Worm (Caenorhabditis elegans) whole organism, L1 larva: ENCODE results near the gene lact-8.

ENCODE experiments used
- C34B4.2 ChIP-seq: sonication (generic microtip); optimal IDR thresholded peaks from 2 replicates; lab custom pipeline; 2017; ENCODE audit warnings: mild to moderate bottlenecking, missing genetic modification characterization, missing compliant biosample characterization
- aha-1 ChIP-seq: fragments of 150-350 bp; optimal IDR thresholded peaks from 2 replicates; lab custom pipeline; 2014; ENCODE audit warnings: missing biosample characterization, missing genetic modification characterization
- ces-1 ChIP-seq: fragments of 150-350 bp; optimal IDR thresholded peaks from 2 replicates; lab custom pipeline; 2014; ENCODE audit warnings: missing biosample characterization, missing genetic modification reagents, missing genetic modification characterization
- elt-3 ChIP-seq, 6 experiments: fragments of 150-350 bp in 1 of 6; sonication (generic microtip); optimal IDR thresholded peaks; 2 replicates each; lab custom pipeline; 2017 to 2018; ENCODE audit warnings: missing biosample characterization in 6 of 6, missing genetic modification characterization in 6 of 6, inconsistent platforms in 1 of 6
- irx-1 ChIP-seq: sonication (generic microtip); optimal IDR thresholded peaks from 2 replicates; lab custom pipeline; 2016; ENCODE audit warnings: missing genetic modification characterization, missing compliant biosample characterization
- lin-35 ChIP-seq, 2 experiments: fragments of 150-350 bp; optimal IDR thresholded peaks; 2 replicates each; lab custom pipeline; 2014; ENCODE audit warnings: missing biosample characterization in 2 of 2, missing genetic modification characterization in 2 of 2, missing genetic modification reagents in 2 of 2
- mdl-1 ChIP-seq, 2 experiments: fragments of 150-350 bp; optimal IDR thresholded peaks; 2 replicates each; lab custom pipeline; 2014 to 2017; ENCODE audit warnings: missing biosample characterization in 2 of 2, missing genetic modification characterization in 2 of 2, inconsistent platforms in 1 of 2
- nhr-19 ChIP-seq: fragments of 200-800 bp; sonication (Bioruptor generic); conservative IDR thresholded peaks from 2 replicates; pipeline ENCODE4 v1.3.6; 2022; ENCODE audit warnings: missing genetic modification characterization, missing compliant biosample characterization
- nhr-20 ChIP-seq: sonication (generic microtip); optimal IDR thresholded peaks from 2 replicates; lab custom pipeline; 2016; ENCODE audit warnings: mild to moderate bottlenecking, missing genetic modification characterization, missing compliant biosample characterization
- nhr-84 ChIP-seq: sonication (generic microtip); optimal IDR thresholded peaks from 2 replicates; lab custom pipeline; 2017; ENCODE audit warnings: missing biosample characterization, missing genetic modification characterization
- nhr-90 ChIP-seq: sonication (generic microtip); optimal IDR thresholded peaks from 2 replicates; lab custom pipeline; 2016; ENCODE audit warnings: mild to moderate bottlenecking, missing genetic modification characterization, missing compliant biosample characterization; ENCODE audit not compliant: poor library complexity
- pag-3 ChIP-seq: sonication (generic microtip); optimal IDR thresholded peaks from 2 replicates; lab custom pipeline; 2017; ENCODE audit warnings: missing genetic modification characterization, mild to moderate bottlenecking, missing compliant biosample characterization, antibody characterized with exemption, borderline replicate concordance; ENCODE audit not compliant: insufficient read depth
- pqm-1 ChIP-seq: sonication (generic microtip); optimal IDR thresholded peaks from 3 replicates; lab custom pipeline; 2017; ENCODE audit warnings: missing biosample characterization, missing genetic modification characterization
- tbx-2 ChIP-seq: sonication (generic microtip); optimal IDR thresholded peaks from 2 replicates; lab custom pipeline; 2016; ENCODE audit warnings: missing genetic modification characterization, missing compliant biosample characterization
- tlp-1 ChIP-seq: fragments of 150-350 bp; optimal IDR thresholded peaks from 2 replicates; lab custom pipeline; 2014; ENCODE audit warnings: missing biosample characterization, missing genetic modification characterization
- zip-4 ChIP-seq: fragments of 200-800 bp; sonication (Bioruptor generic); optimal IDR thresholded peaks from 2 replicates; lab custom pipeline; 2018; ENCODE audit warnings: mild to moderate bottlenecking, missing genetic modification characterization, moderate library complexity, missing compliant biosample characterization
- ztf-4 ChIP-seq: fragments of 150-350 bp; optimal IDR thresholded peaks from 2 replicates; lab custom pipeline; 2014; ENCODE audit warnings: missing biosample characterization, missing genetic modification characterization

Gene lact-8

DNA sequence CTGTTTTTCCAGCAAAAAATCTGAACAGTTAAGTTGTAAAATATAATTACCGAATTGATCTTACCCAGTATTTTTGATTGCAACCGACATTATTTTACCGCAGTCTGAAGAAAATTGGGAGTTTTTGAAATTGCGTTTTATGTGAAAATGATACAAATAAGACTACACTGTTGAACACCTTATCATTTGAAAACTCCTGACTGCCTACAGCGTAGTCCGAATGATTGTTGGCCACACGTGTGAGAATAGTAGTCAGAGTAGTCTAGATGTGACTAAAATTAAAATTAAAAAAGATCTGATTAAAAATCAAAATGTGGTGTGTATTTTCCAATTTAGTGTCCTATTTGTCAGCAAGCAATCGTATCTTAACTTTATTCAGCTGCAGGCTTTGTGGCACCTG is 46.7 kb downstream of the lact-8 start, which contains the start of gene dhs-18:
Gene dhs-18 (minus strand): TSS at position 104 of the 400 bp plus-strand sequence.
- TF ChIP-seq lin-35 (GFP tag; optimal IDR thresholded peaks at IDR 0.05; lab: Kevin White, UChicago) (peak in 1 of 2 experiments; percentile 6), nhr-20 (tag; lab: Kevin White, UChicago) (peak; percentile 73), pqm-1 (tag; lab: Kevin White, UChicago) (no peak)

DNA sequence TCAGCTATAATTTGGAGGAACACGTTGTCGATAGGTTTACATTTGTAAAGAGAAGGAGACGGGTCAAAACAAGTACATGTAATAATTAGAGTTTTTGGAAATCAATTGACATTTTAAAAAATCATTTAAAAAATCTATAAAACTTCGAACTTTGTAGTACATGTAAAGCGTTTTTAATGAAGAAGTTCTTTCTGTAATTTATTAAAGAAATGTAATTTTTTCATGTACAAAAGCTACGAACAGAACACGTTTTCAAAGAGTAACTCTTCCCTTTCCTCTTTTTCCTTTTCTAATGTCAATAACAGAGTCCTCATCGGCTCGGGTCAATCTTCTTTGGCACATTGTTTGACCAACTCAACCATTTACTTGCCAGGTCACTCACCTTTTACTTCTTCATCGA is 49.6 kb downstream of the lact-8 start, which contains the start of gene C45B11.6:
Gene C45B11.6 (plus strand): TSS at position 301 of the 400 bp plus-strand sequence.
- TF ChIP-seq lin-35 (GFP tag; optimal IDR thresholded peaks at IDR 0.05; lab: Kevin White, UChicago) (no peak), C34B4.2 (tag; lab: Kevin White, UChicago) (no peak), ztf-4 (no peak), pag-3 (no peak)
- TF ChIP-seq, all 84 proteins: peak for 0

DNA sequence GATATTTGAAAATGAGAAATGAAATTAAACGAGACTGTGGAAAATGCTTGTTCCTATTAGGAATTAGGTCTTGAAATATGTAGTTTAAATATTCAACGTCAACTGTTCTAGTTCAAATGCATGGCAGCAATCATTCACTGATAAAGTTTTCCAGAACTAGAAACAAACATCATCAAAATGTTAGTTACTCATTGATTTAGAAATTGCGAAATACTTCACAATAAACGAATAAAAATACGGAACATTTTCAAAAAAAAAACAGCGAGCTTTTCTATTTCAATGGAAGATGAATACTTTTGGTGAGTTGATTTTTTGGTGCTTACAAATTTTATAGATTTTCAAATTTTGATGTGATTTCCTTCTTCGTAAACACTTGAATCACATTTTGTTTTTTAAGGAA is 50.9 kb downstream of the lact-8 start, which contains the start of gene C45B11.2:
Gene C45B11.2 (plus strand): TSS at position 173 of the 400 bp plus-strand sequence.
- TF ChIP-seq pqm-1 (tag; lab: Kevin White, UChicago) (no peak), nhr-19 (no peak), tbx-2 (tag; lab: Kevin White, UChicago) (no peak), aha-1 (no peak), mdl-1 (tag; optimal IDR thresholded peaks at IDR 0.05; lab: Kevin White, UChicago) (no peak), nhr-20 (tag; lab: Kevin White, UChicago) (no peak), nhr-84 (tag; lab: Kevin White, UChicago) (no peak), nhr-90 (no peak), irx-1 (no peak), elt-3 (tag; optimal IDR thresholded peaks at IDR 0.05; lab: Kevin White, UChicago) (no peak), zip-4 (no peak), tlp-1 (tag; lab: Kevin White, UChicago) (no peak)

DNA sequence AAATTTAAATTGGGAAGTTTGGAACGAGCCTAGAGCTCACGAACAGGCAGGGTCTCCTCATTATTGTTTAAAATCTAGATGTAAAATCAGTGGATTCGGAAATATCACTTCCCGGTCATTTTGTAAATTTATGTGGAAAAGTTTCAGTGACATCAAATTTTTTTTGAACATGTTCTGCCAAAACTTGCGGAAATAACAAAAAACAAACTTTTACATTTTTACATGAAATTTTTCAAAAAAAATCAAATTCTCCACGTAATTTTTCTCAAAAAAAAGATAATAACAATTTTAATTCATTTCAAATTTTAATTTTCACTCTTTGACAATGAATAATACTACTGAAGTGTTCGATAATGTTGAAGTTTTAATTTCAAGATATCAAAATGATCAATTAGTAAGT is 51.9 kb downstream of the lact-8 start, which contains the start of gene C45B11.5:
Gene C45B11.5 (plus strand): TSS at position 301 of the 400 bp plus-strand sequence.
- no peak for TF ChIP-seq ces-1
